Fruit fly (Drosophila melanogaster): ENCODE data around the gene GstO3.

GstO3 gene

dm6 chr3L:8553125-8553524 is 34.4 kb downstream of the GstO3 start:
- no peak for TF ChIP-seq Ets96B (tag; optimal IDR thresholded peaks at IDR 0.05)
- TF ChIP-seq CG1621 (tag; optimal IDR thresholded peaks at IDR 0.05) = no peak
- TF ChIP-seq Lpt (GFP tag; optimal IDR thresholded peaks at IDR 0.05) = no peak
- TF ChIP-seq Hr38 (GFP tag; optimal IDR thresholded peaks at IDR 0.05) = no peak
- no peak for TF ChIP-seq CG11902 (GFP tag; optimal IDR thresholded peaks at IDR 0.05)
- TF ChIP-seq esn (GFP tag; optimal IDR thresholded peaks at IDR 0.05) = no peak
- TF ChIP-seq Sox14 (GFP tag; optimal IDR thresholded peaks at IDR 0.05) = no peak
- TF ChIP-seq fkh (GFP tag; optimal IDR thresholded peaks at IDR 0.05) = no peak
- no peak for TF ChIP-seq eg (GFP tag; IDR thresholded peaks at IDR 0.05)
- no peak for TF ChIP-seq fd85E (GFP tag; optimal IDR thresholded peaks at IDR 0.05)
- TF ChIP-seq svp (GFP tag) = no peak
- no peak for TF ChIP-seq CG6792 (GFP tag; optimal IDR thresholded peaks at IDR 0.05)
- no peak for TF ChIP-seq CG8119 (GFP tag; IDR thresholded peaks at IDR 0.05)

- TF ChIP-seq Eip93F (GFP tag; optimal IDR thresholded peaks at IDR 0.05) = no peak
- TF ChIP-seq CG6792 (GFP tag; optimal IDR thresholded peaks at IDR 0.05) = no peak
- TF ChIP-seq CG11762 (GFP tag; optimal IDR thresholded peaks at IDR 0.05; ENCODE audit: insufficient read depth) = no peak
- TF ChIP-seq Lpt (GFP tag; optimal IDR thresholded peaks at IDR 0.05) = no peak
- no peak for TF ChIP-seq Sox15 (GFP tag; optimal IDR thresholded peaks at IDR 0.05)
- TF ChIP-seq CG6854 (GFP tag; optimal IDR thresholded peaks at IDR 0.05) = no peak
- TF ChIP-seq CG6163 (GFP tag; IDR thresholded peaks at IDR 0.05) = no peak
- no peak for TF ChIP-seq topi (GFP tag; optimal IDR thresholded peaks at IDR 0.05)
Measured at dm6 chr3L:8554024-8554642, 35.4 kb downstream of the GstO3 start.

dm6 chr3L:8557018-8557417 is 38.3 kb downstream of the GstO3 start:
- TF ChIP-seq Hr4 (GFP tag; optimal IDR thresholded peaks at IDR 0.05) (no peak), fd59A (GFP tag; optimal IDR thresholded peaks at IDR 0.05) (no peak), Hr39 (GFP tag; optimal IDR thresholded peaks at IDR 0.05) (no peak), fkh (GFP tag; optimal IDR thresholded peaks at IDR 0.05) (no peak), CG8119 (GFP tag; IDR thresholded peaks at IDR 0.05) (no peak), Ets96B (tag; optimal IDR thresholded peaks at IDR 0.05) (no peak), svp (GFP tag) (no peak), topi (GFP tag; optimal IDR thresholded peaks at IDR 0.05) (no peak), CG11902 (GFP tag; optimal IDR thresholded peaks at IDR 0.05) (no peak), CG11762 (GFP tag; optimal IDR thresholded peaks at IDR 0.05; ENCODE audit: insufficient read depth) (no peak), CG3032 (tag; optimal IDR thresholded peaks at IDR 0.05) (no peak), esn (GFP tag; optimal IDR thresholded peaks at IDR 0.05) (no peak), CG6163 (GFP tag; IDR thresholded peaks at IDR 0.05) (no peak), Eip75B (GFP tag; optimal IDR thresholded peaks at IDR 0.05) (no peak), salr (GFP tag; optimal IDR thresholded peaks at IDR 0.05) (no peak)

- TF ChIP-seq Gug (GFP tag; IDR thresholded peaks at IDR 0.05) (no peak), CG11902 (GFP tag; optimal IDR thresholded peaks at IDR 0.05) (no peak), CG6792 (GFP tag; optimal IDR thresholded peaks at IDR 0.05) (no peak), fd59A (GFP tag; optimal IDR thresholded peaks at IDR 0.05) (no peak), OdsH (GFP tag; optimal IDR thresholded peaks at IDR 0.05) (no peak), fd85E (GFP tag; optimal IDR thresholded peaks at IDR 0.05) (no peak), dac (GFP tag; optimal IDR thresholded peaks at IDR 0.05) (no peak), net (GFP tag; optimal IDR thresholded peaks at IDR 0.05) (no peak), spab (GFP tag; optimal IDR thresholded peaks at IDR 0.05) (no peak), CG6854 (GFP tag; optimal IDR thresholded peaks at IDR 0.05) (no peak), CG3032 (tag; optimal IDR thresholded peaks at IDR 0.05) (no peak), Blimp-1 (GFP tag; optimal IDR thresholded peaks at IDR 0.05) (no peak), CG9139 (GFP tag; optimal IDR thresholded peaks at IDR 0.05) (no peak), pdm3 (GFP tag; optimal IDR thresholded peaks at IDR 0.05) (no peak), Hr38 (GFP tag; optimal IDR thresholded peaks at IDR 0.05) (no peak)
Measured at dm6 chr3L:8559754-8560328, 41.2 kb downstream of the GstO3 start.

Data from whole organism, prepupa.